Worm (Caenorhabditis elegans): ENCODE measurements around the gene R07E3.4.

R07E3.4 gene

DNA sequence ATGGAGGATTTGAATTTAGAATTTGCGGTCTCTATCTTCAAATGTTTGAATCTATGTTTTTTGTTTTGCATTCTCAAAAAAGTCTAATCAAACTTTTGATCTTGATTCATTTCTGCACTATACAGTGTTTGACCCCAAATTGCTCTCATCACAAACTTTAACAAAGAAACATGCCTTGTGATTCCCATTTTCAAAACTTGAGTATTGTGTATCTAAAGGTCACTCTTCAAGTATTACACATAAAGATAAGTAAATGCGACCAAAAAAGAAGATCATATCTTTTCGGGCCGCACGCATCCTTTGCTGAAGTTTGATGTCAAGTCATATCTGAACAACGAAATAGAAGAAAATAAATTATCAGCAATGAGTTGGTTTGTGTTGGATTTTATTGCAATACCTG, 31.2 kb downstream of the R07E3.4 start (continued):
- TF ChIP-seq nfyb-1 (GFP tag; IDR thresholded peaks at IDR 0.05) (no peak), rpc-1 (optimal IDR thresholded peaks at IDR 0.05) (no peak), rpc-1 (tag; optimal IDR thresholded peaks at IDR 0.05) (no peak), zim-3 (tag; optimal IDR thresholded peaks at IDR 0.05) (no peak), D2030.7 (GFP tag; IDR thresholded peaks at IDR 0.05) (no peak), nhr-27 (tag; optimal IDR thresholded peaks at IDR 0.05) (no peak)

DNA sequence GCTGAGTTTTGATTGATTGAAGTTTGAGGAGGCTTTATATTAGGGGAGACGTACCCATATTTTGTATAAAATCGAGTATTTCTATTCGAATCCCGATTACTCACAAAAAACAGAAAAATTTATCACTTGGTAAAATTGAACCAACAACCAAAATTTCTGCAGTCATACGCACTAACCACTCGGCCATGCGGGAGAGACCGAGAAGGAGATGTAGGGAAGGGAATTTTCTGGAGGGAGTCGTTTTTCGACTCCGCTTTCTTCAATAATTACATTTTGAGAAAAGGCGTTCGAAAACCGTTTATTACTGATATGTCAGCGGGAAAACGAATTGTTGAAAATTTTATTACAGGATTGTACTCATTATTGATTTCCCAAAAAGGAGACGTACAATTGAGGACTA, 34.2 kb downstream of the R07E3.4 start:
- TF ChIP-seq rcor-1 (GFP tag; IDR thresholded peaks at IDR 0.05) = peak; percentile 61
- peak; percentile 58 for TF ChIP-seq B0261.1 (tag; optimal IDR thresholded peaks at IDR 0.05)
- TF ChIP-seq egl-44 (GFP tag; IDR thresholded peaks at IDR 0.05) = 0 out of 2 replicates have a peak, but pooled peaks have one; percentile 4
- peak; percentile 88 for TF ChIP-seq lin-26 (GFP tag; IDR thresholded peaks at IDR 0.05)
- TF ChIP-seq ceh-100 (GFP tag; IDR thresholded peaks at IDR 0.05) = peak; percentile 31; the same call in 1 of the 2 replicates
- peak; percentile 35 for TF ChIP-seq rpc-1 (optimal IDR thresholded peaks at IDR 0.05)
- peak; percentile 62 for TF ChIP-seq rpc-1 (tag; optimal IDR thresholded peaks at IDR 0.05)
- TF ChIP-seq nhr-120 (GFP tag; IDR thresholded peaks at IDR 0.05) = 0 out of 2 replicates have a peak, but pooled peaks have one; percentile 58
- peak; percentile 85 for TF ChIP-seq tbp1 (GFP tag; optimal IDR thresholded peaks at IDR 0.05)
- 0 out of 2 replicates have a peak, but pooled peaks have one; percentile 14 for TF ChIP-seq mcd-1 (GFP tag; IDR thresholded peaks at IDR 0.05)
- TF ChIP-seq ztf-25 (GFP tag; IDR thresholded peaks at IDR 0.05) = peak; percentile 57; the same call in 1 of the 2 replicates
- 0 out of 2 replicates have a peak, but pooled peaks have one; percentile 62 for TF ChIP-seq cebp-2 (GFP tag; IDR thresholded peaks at IDR 0.05)

DNA sequence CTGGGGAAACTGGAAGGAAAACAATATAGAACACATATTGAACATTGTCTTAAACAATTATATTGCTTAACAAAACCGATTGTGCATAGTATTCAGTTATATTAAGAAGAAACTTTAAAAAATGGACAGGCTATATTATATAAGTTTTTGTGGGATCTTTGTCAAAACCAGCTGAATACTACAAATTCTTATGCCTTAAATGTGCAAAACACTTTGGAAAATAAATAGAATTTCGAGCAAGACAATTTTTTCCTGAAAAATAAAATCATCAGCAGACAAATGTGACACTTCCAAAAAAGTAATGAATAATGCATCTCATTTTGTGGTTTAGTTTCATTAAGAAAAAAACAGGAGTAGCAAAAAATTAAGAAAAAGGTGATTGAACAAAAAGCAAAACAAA, 35.7 kb downstream of the R07E3.4 start:
- TF ChIP-seq die-1 (tag; optimal IDR thresholded peaks at IDR 0.05) = no peak
- TF ChIP-seq F49E8.2 (tag; optimal IDR thresholded peaks at IDR 0.05; ENCODE audit: insufficient read depth) = no peak
- TF ChIP-seq lin-54 (GFP tag; optimal IDR thresholded peaks at IDR 0.05) = no peak
- no peak for TF ChIP-seq hmg-20 (GFP tag; IDR thresholded peaks at IDR 0.05)
- no peak for TF ChIP-seq lag-1 (GFP tag; IDR thresholded peaks at IDR 0.05)
- no peak for TF ChIP-seq hlh-12 (tag; optimal IDR thresholded peaks at IDR 0.05)
- no peak for TF ChIP-seq let-607 (tag; optimal IDR thresholded peaks at IDR 0.05)
- no peak for TF ChIP-seq rpc-1 (optimal IDR thresholded peaks at IDR 0.05)
- TF ChIP-seq rpc-1 (tag; optimal IDR thresholded peaks at IDR 0.05) = no peak
- TF ChIP-seq ztf-28 (GFP tag; IDR thresholded peaks at IDR 0.05) = no peak
- TF ChIP-seq sdz-38 (tag; optimal IDR thresholded peaks at IDR 0.05) = no peak
- no peak for TF ChIP-seq pbrm-1 (GFP tag; IDR thresholded peaks at IDR 0.05)
- TF ChIP-seq madf-8 (GFP tag; conservative IDR thresholded peaks at IDR 0.05) = no peak
- no peak for TF ChIP-seq B0019.2 (GFP tag; conservative IDR thresholded peaks at IDR 0.05)
- no peak for TF ChIP-seq somi-1 (GFP tag; optimal IDR thresholded peaks at IDR 0.05)
- TF ChIP-seq cebp-2 (GFP tag; IDR thresholded peaks at IDR 0.05) = no peak
- no peak for TF ChIP-seq repo-1 (tag; optimal IDR thresholded peaks at IDR 0.05)
- TF ChIP-seq lin-40 (tag; optimal IDR thresholded peaks at IDR 0.05) = no peak
- TF ChIP-seq snpc-4 (GFP tag; optimal IDR thresholded peaks at IDR 0.05) = no peak
- TF ChIP-seq snpc-4 (tag; optimal IDR thresholded peaks at IDR 0.05) = no peak
- no peak for TF ChIP-seq ets-4 (GFP tag; optimal IDR thresholded peaks at IDR 0.05)

DNA sequence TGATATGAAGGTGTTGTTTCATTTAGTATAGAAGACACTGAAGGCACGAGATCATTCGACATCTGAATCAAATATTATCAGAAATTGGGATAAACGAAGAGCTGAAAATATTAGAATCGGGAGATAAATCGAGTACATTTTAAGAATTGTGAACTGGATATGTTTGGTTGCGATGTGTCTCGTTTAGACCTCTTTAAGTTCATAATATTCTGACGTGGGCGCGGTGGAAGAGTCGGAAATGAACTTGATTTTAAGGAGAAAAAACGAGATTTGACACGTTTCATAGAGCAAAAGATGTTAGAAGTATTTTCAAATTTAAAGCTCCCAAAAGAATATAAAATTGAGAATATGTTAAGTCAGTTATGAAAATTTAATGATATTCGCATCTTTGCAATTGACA, 47.5 kb downstream of the R07E3.4 start, which contains the start of gene npr-6:
TSS of gene npr-6 (minus strand) at position 101 of the 400 bp plus-strand sequence.
- TF ChIP-seq ceh-100 (GFP tag; IDR thresholded peaks at IDR 0.05) (no peak), attf-5 (GFP tag; optimal IDR thresholded peaks at IDR 0.05) (no peak), lir-1 (GFP tag; conservative IDR thresholded peaks at IDR 0.05) (no peak), T07F8.4 (tag; optimal IDR thresholded peaks at IDR 0.05) (no peak), F37B4.10 (GFP tag; IDR thresholded peaks at IDR 0.05) (no peak), nhr-27 (tag; optimal IDR thresholded peaks at IDR 0.05) (no peak), somi-1 (GFP tag; optimal IDR thresholded peaks at IDR 0.05) (no peak), T26A5.8 (tag; optimal IDR thresholded peaks at IDR 0.05) (no peak), hlh-12 (tag; optimal IDR thresholded peaks at IDR 0.05) (no peak), Y95B8A.8 (GFP tag; IDR thresholded peaks at IDR 0.05) (no peak), nhr-90 (tag; optimal IDR thresholded peaks at IDR 0.05) (no peak), ceh-91 (GFP tag; IDR thresholded peaks at IDR 0.05) (no peak), F52B5.7 (tag; optimal IDR thresholded peaks at IDR 0.05) (no peak), cebp-1 (GFP tag; IDR thresholded peaks at IDR 0.05) (no peak), cebp-1 (tag; optimal IDR thresholded peaks at IDR 0.05) (no peak), B0261.1 (tag; optimal IDR thresholded peaks at IDR 0.05) (no peak)

Data from whole organism, young adult.